Worm (Caenorhabditis elegans): ENCODE measurements around the gene F54F12.2.

- no peak for TF ChIP-seq unc-62 (GFP tag; optimal IDR thresholded peaks at IDR 0.05 in 1 of 2)
- TF ChIP-seq unc-62 (tag; optimal IDR thresholded peaks at IDR 0.05), result no peak
- no peak for TF ChIP-seq mdl-1 (tag; optimal IDR thresholded peaks at IDR 0.05)
Observed at ce11 chrIII:13005161-13005560, 34.7 kb upstream of the F54F12.2 start, which contains the start of gene snf-7.
